ENCODE assay signal across 2 worm cellular contexts in the genomic region with DNA sequence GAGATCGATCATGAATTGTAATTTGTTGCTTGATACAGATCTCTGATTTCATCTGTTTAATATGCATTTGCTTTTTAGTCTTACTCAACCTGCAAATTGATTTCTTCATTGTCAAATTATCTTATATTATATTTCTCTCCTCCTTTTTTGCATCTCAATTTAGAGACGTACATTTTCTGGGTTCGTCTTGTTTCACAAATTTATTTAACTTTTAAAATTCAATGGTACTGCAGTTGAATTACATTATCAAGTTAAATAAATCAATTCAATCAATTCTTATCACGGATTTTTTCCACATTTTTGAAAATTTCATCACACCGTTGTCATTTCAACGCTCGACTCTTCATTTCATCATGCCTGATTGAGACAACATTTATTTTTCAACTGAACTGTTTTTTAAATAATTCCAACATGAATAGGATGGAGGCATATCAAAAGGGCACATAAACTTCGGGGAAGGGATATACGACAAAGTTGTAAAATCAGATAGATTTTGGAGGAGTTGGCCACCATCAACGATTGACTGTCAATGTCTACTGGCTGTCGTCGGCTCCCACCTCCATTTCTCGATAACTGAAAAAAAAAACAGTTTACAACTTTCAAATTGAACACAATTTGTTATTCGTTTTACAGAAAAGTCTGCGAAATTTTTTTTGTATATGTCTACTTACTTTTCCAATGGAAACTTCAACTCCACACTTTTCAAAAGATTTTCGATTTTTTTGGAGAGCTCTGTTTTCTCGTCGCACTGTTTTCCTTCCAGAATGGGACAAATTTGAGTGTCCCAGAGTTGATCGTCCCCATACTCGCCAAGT.
TF ChIP-seq lines count a peak whose summit lies in the region.

No protein-coding gene starts in this region.

TF ChIP-seq in whole organism, L4 larva, 104 proteins besides CTCF, POLR2A, EP300 and RAD21 (continued from another document):
- no peak for TF ChIP-seq nhr-10 (tag; optimal IDR thresholded peaks at IDR 0.05; lab: Kevin White, UChicago)
- no peak for TF ChIP-seq snpc-4 (tag; optimal IDR thresholded peaks at IDR 0.05; lab: Kevin White, UChicago)
- TF ChIP-seq T20F7.1 (GFP tag; optimal IDR thresholded peaks at IDR 0.05; lab: Kevin White, UChicago) = peak; percentile 61
- TF ChIP-seq mxl-2 (GFP tag; conservative IDR thresholded peaks at IDR 0.05; lab: Robert Waterston, UW) = no peak
- TF ChIP-seq ctbp-1 (GFP tag; IDR thresholded peaks at IDR 0.05; lab: Robert Waterston, UW) = peak; percentile 18; the same call in 1 of the 2 replicates
- no peak for TF ChIP-seq tra-1 (GFP tag; IDR thresholded peaks at IDR 0.05; lab: Robert Waterston, UW)
- TF ChIP-seq Y105C5A.15 (GFP tag; IDR thresholded peaks at IDR 0.05; lab: Robert Waterston, UW) = 0 out of 2 replicates have a peak, but pooled peaks have one; percentile 4
- peak; percentile 73 for TF ChIP-seq mep-1 (tag; optimal IDR thresholded peaks at IDR 0.05; lab: Kevin White, UChicago)
- TF ChIP-seq ces-1 (GFP tag; optimal IDR thresholded peaks at IDR 0.05; lab: Kevin White, UChicago) = no peak
- TF ChIP-seq nhr-102 (tag; optimal IDR thresholded peaks at IDR 0.05; lab: Kevin White, UChicago) = peak; percentile 23
- peak; percentile 6 for TF ChIP-seq hlh-11 (tag; optimal IDR thresholded peaks at IDR 0.05; lab: Kevin White, UChicago)
- no peak for TF ChIP-seq mxl-3 (GFP tag; optimal IDR thresholded peaks at IDR 0.05; lab: Kevin White, UChicago)
- TF ChIP-seq nhr-41 (GFP tag; IDR thresholded peaks at IDR 0.05; lab: Robert Waterston, UW) = 0 out of 2 replicates have a peak, but pooled peaks have one; percentile 8
- peak; percentile 88 for TF ChIP-seq T26A8.4 (GFP tag; IDR thresholded peaks at IDR 0.05; lab: Robert Waterston, UW)
- no peak for TF ChIP-seq nhr-111 (GFP tag; optimal IDR thresholded peaks at IDR 0.05; lab: Kevin White, UChicago)

TF ChIP-seq in whole organism, young adult, 124 proteins besides CTCF, POLR2A, EP300 and RAD21 (continued from another document):
- TF ChIP-seq attf-5 (GFP tag; optimal IDR thresholded peaks at IDR 0.05; lab: Kevin White, UChicago) = peak; percentile 69
- TF ChIP-seq F23B12.7 (tag; optimal IDR thresholded peaks at IDR 0.05; lab: Kevin White, UChicago; ENCODE audit: insufficient read depth) = no peak
- TF ChIP-seq ama-1 (optimal IDR thresholded peaks at IDR 0.05; lab: Kevin White, UChicago) = peak; percentile 66
- TF ChIP-seq ama-1 (GFP tag; optimal IDR thresholded peaks at IDR 0.05; lab: Kevin White, UChicago) = no peak
- peak; percentile 72 for TF ChIP-seq nhr-90 (tag; optimal IDR thresholded peaks at IDR 0.05; lab: Kevin White, UChicago)
- no peak for TF ChIP-seq hrde-1 (tag; optimal IDR thresholded peaks at IDR 0.05; lab: Kevin White, UChicago; ENCODE audit: borderline replicate concordance)
- peak; percentile 70 for TF ChIP-seq cebp-1 (GFP tag; IDR thresholded peaks at IDR 0.05; lab: Robert Waterston, UW)
- TF ChIP-seq cebp-1 (tag; optimal IDR thresholded peaks at IDR 0.05; lab: Kevin White, UChicago) = peak; percentile 85
- peak; percentile 6 for TF ChIP-seq Y56A3A.18 (GFP tag; IDR thresholded peaks at IDR 0.05; lab: Robert Waterston, UW)
